Worm (Caenorhabditis elegans): Measurements from ENCODE around the gene T08D10.3.

DNA sequence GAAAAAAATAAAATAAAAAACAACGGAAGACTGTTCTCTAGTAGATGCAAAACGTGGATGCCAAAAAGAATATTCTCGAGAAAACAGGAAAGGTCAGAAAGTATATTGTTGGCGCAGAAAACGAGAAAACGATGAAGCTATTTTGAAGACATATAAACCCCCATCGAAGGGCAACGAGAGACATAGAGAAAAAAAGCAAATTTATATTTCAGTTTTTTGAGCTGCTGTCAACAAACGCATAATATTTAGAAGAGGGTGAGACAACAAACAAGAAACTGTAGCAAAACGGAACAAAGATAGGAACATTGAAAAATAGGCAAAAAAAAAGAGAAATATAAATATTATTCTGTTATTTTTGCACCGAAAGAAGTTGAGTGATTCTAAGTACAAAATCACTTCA lies 37.0 kb downstream of the T08D10.3 start:
- TF ChIP-seq F49E8.2 (tag; optimal IDR thresholded peaks at IDR 0.05; ENCODE audit: insufficient read depth): no peak
- no peak for TF ChIP-seq Y53G8AR.9 (GFP tag; conservative IDR thresholded peaks at IDR 0.05)
- TF ChIP-seq madf-6 (GFP tag; IDR thresholded peaks at IDR 0.05): no peak
- no peak for TF ChIP-seq Y95B8A.8 (GFP tag; IDR thresholded peaks at IDR 0.05)
- no peak for TF ChIP-seq repo-1 (tag; optimal IDR thresholded peaks at IDR 0.05)
- no peak for TF ChIP-seq lin-35 (GFP tag; optimal IDR thresholded peaks at IDR 0.05)
- no peak for TF ChIP-seq ztf-3 (GFP tag; optimal IDR thresholded peaks at IDR 0.05)
- no peak for TF ChIP-seq dpl-1 (GFP tag; optimal IDR thresholded peaks at IDR 0.05)
- TF ChIP-seq sdz-38 (tag; optimal IDR thresholded peaks at IDR 0.05): no peak
- TF ChIP-seq aptf-3 (GFP tag; IDR thresholded peaks at IDR 0.05): no peak
- TF ChIP-seq lin-40 (tag; optimal IDR thresholded peaks at IDR 0.05): no peak
- no peak for TF ChIP-seq sea-2 (GFP tag; IDR thresholded peaks at IDR 0.05)
- TF ChIP-seq Y79H2A.3 (GFP tag; conservative IDR thresholded peaks at IDR 0.05): no peak

Data from whole organism, young adult.